Fruit fly (Drosophila melanogaster): Measurements from ENCODE around the gene CG14137.

Gene CG14137

dm6 chr3L:11623245-11623883 is 23.5 kb upstream of the CG14137 start:
- TF ChIP-seq pan (optimal IDR thresholded peaks at IDR 0.05) (no peak), usp (GFP tag; optimal IDR thresholded peaks at IDR 0.05) (no peak), EcR (GFP tag; optimal IDR thresholded peaks at IDR 0.05) (no peak), CG8478 (optimal IDR thresholded peaks at IDR 0.05) (no peak), psq (optimal IDR thresholded peaks at IDR 0.05) (no peak), Dll (optimal IDR thresholded peaks at IDR 0.05) (no peak)

dm6 chr3L:11622750-11623149 is 22.9 kb upstream of the CG14137 start:
- TF ChIP-seq psq (optimal IDR thresholded peaks at IDR 0.05) (no peak), EcR (GFP tag; optimal IDR thresholded peaks at IDR 0.05) (no peak), CG8478 (optimal IDR thresholded peaks at IDR 0.05) (no peak)

dm6 chr3L:11620001-11620400 is 20.1 kb upstream of the CG14137 start, which contains the start of gene Muc68Ca:
TSS of gene Muc68Ca (minus strand) at chr3L:11620101.
- TF ChIP-seq CG8478 (optimal IDR thresholded peaks at IDR 0.05): no peak
- no peak for TF ChIP-seq pan (optimal IDR thresholded peaks at IDR 0.05)
- TF ChIP-seq Dll (optimal IDR thresholded peaks at IDR 0.05): no peak
- no peak for TF ChIP-seq EcR (GFP tag; optimal IDR thresholded peaks at IDR 0.05)
- TF ChIP-seq psq (optimal IDR thresholded peaks at IDR 0.05): no peak
- no peak for TF ChIP-seq usp (GFP tag; optimal IDR thresholded peaks at IDR 0.05)

dm6 chr3L:11609835-11610234 is 10.0 kb upstream of the CG14137 start, which contains the start of gene CG42832:
TSS of gene CG42832 (plus strand) at chr3L:11610135.
- TF ChIP-seq pan (optimal IDR thresholded peaks at IDR 0.05) (no peak), usp (GFP tag; optimal IDR thresholded peaks at IDR 0.05) (no peak), CG8478 (optimal IDR thresholded peaks at IDR 0.05) (no peak), Dll (optimal IDR thresholded peaks at IDR 0.05) (no peak), EcR (GFP tag; optimal IDR thresholded peaks at IDR 0.05) (no peak), psq (optimal IDR thresholded peaks at IDR 0.05) (no peak)

- TF ChIP-seq EcR (GFP tag; optimal IDR thresholded peaks at IDR 0.05): no peak
- TF ChIP-seq pan (optimal IDR thresholded peaks at IDR 0.05): no peak
- no peak for TF ChIP-seq psq (optimal IDR thresholded peaks at IDR 0.05)
- TF ChIP-seq CG8478 (optimal IDR thresholded peaks at IDR 0.05): no peak
- TF ChIP-seq Dll (optimal IDR thresholded peaks at IDR 0.05): no peak
- no peak for TF ChIP-seq usp (GFP tag; optimal IDR thresholded peaks at IDR 0.05)
These were observed 9.4 kb upstream of the CG14137 start, which contains the start of gene Duba for dm6 chr3L:11609153-11609809. TSS of gene Duba (minus strand) at chr3L:11609465.

dm6 chr3L:11604227-11604626 is 4.4 kb upstream of the CG14137 start:
- TF ChIP-seq psq (optimal IDR thresholded peaks at IDR 0.05) (no peak), usp (GFP tag; optimal IDR thresholded peaks at IDR 0.05) (no peak), pan (optimal IDR thresholded peaks at IDR 0.05) (no peak), CG8478 (optimal IDR thresholded peaks at IDR 0.05) (no peak), EcR (GFP tag; optimal IDR thresholded peaks at IDR 0.05) (no peak), Dll (optimal IDR thresholded peaks at IDR 0.05) (no peak)

- TF ChIP-seq usp (GFP tag; optimal IDR thresholded peaks at IDR 0.05) (no peak), CG8478 (optimal IDR thresholded peaks at IDR 0.05) (no peak)
These were observed 2.2 kb upstream of the CG14137 start for dm6 chr3L:11602040-11602439.

dm6 chr3L:11601133-11601532 is 1.3 kb upstream of the CG14137 start:
- TF ChIP-seq CG8478 (optimal IDR thresholded peaks at IDR 0.05): no peak
- no peak for TF ChIP-seq usp (GFP tag; optimal IDR thresholded peaks at IDR 0.05)
- no peak for TF ChIP-seq pan (optimal IDR thresholded peaks at IDR 0.05)

- no peak for TF ChIP-seq CG8478 (optimal IDR thresholded peaks at IDR 0.05)
- TF ChIP-seq pan (optimal IDR thresholded peaks at IDR 0.05): no peak
- no peak for TF ChIP-seq EcR (GFP tag; optimal IDR thresholded peaks at IDR 0.05)
- no peak for TF ChIP-seq psq (optimal IDR thresholded peaks at IDR 0.05)
- no peak for TF ChIP-seq Dll (optimal IDR thresholded peaks at IDR 0.05)
- TF ChIP-seq usp (GFP tag; optimal IDR thresholded peaks at IDR 0.05): no peak
These were observed 610 bp downstream of the CG14137 start for dm6 chr3L:11599255-11599654.

dm6 chr3L:11596585-11597252 is 3.1 kb downstream of the CG14137 start, which contains the start of gene CG7368:
TSS of gene CG7368 (plus strand) at chr3L:11597202.
- TF ChIP-seq pan (optimal IDR thresholded peaks at IDR 0.05) (no peak), psq (optimal IDR thresholded peaks at IDR 0.05) (no peak), CG8478 (optimal IDR thresholded peaks at IDR 0.05) (no peak), EcR (GFP tag; optimal IDR thresholded peaks at IDR 0.05) (no peak), Dll (optimal IDR thresholded peaks at IDR 0.05) (no peak), usp (GFP tag; optimal IDR thresholded peaks at IDR 0.05) (no peak)

dm6 chr3L:11593778-11594177 is 6.1 kb downstream of the CG14137 start:
- TF ChIP-seq CG8478 (optimal IDR thresholded peaks at IDR 0.05) (no peak), Dll (optimal IDR thresholded peaks at IDR 0.05) (no peak), psq (optimal IDR thresholded peaks at IDR 0.05) (no peak), pan (optimal IDR thresholded peaks at IDR 0.05) (no peak), EcR (GFP tag; optimal IDR thresholded peaks at IDR 0.05) (no peak), usp (GFP tag; optimal IDR thresholded peaks at IDR 0.05) (no peak)

dm6 chr3L:11591803-11592202 is 8.1 kb downstream of the CG14137 start:
- no peak for TF ChIP-seq usp (GFP tag; optimal IDR thresholded peaks at IDR 0.05)
- TF ChIP-seq EcR (GFP tag; optimal IDR thresholded peaks at IDR 0.05): no peak
- TF ChIP-seq psq (optimal IDR thresholded peaks at IDR 0.05): no peak
- no peak for TF ChIP-seq pan (optimal IDR thresholded peaks at IDR 0.05)
- TF ChIP-seq CG8478 (optimal IDR thresholded peaks at IDR 0.05): no peak
- TF ChIP-seq Dll (optimal IDR thresholded peaks at IDR 0.05): no peak

Measured in whole organism.